Worm (Caenorhabditis elegans) whole organism, L1 larva: ENCODE results near the gene F09F7.6.

ENCODE experiments used
- C34B4.2 ChIP-seq: sonication (generic microtip); optimal IDR thresholded peaks from 2 replicates; lab custom pipeline; 2017; ENCODE audit warnings: mild to moderate bottlenecking, missing genetic modification characterization, missing compliant biosample characterization
- F16B12.6 ChIP-seq: fragments of 150-350 bp; optimal IDR thresholded peaks from 2 replicates; lab custom pipeline; 2014; ENCODE audit warnings: missing biosample characterization, missing genetic modification characterization
- blmp-1 ChIP-seq: fragments of 150-350 bp; optimal IDR thresholded peaks from 2 replicates; lab custom pipeline; 2014; ENCODE audit warnings: missing biosample characterization, missing genetic modification characterization
- ceh-82 ChIP-seq, 3 experiments: fragments of 150-350 bp in 1 of 3; sonication (generic microtip) in 2 of 3; optimal IDR thresholded peaks; 2 replicates each; lab custom pipeline; 2014 to 2017; ENCODE audit warnings: missing biosample characterization in 3 of 3, missing genetic modification characterization in 3 of 3
- ceh-88 ChIP-seq: fragments of 200-800 bp; sonication (Bioruptor generic); IDR thresholded peaks from 2 replicates; pipeline ENCODE4 v1.3.6; 2022; ENCODE audit warnings: missing genetic modification characterization, missing compliant biosample characterization
- ces-1 ChIP-seq: fragments of 150-350 bp; optimal IDR thresholded peaks from 2 replicates; lab custom pipeline; 2014; ENCODE audit warnings: missing biosample characterization, missing genetic modification reagents, missing genetic modification characterization
- dpl-1 ChIP-seq, 3 experiments: fragments of 150-350 bp in 2 of 3; sonication (generic microtip) in 1 of 3; optimal IDR thresholded peaks; 2 replicates each; lab custom pipeline; 2014 to 2017; ENCODE audit warnings: missing biosample characterization in 3 of 3, missing genetic modification characterization in 3 of 3, missing genetic modification reagents in 3 of 3
- dsc-1 ChIP-seq: sonication (generic microtip); optimal IDR thresholded peaks from 2 replicates; lab custom pipeline; 2016; ENCODE audit warnings: mild to moderate bottlenecking, missing genetic modification characterization, missing compliant biosample characterization
- efl-1 ChIP-seq, 4 experiments: fragments of 150-350 bp; optimal IDR thresholded peaks in 3 of 4; peaks in 1 of 4; 1 replicate in 1 of 4; 2 replicates in 3 of 4; lab custom pipeline; 2014; ENCODE audit warnings: missing biosample characterization in 2 of 4, missing genetic modification characterization in 2 of 4, missing genetic modification reagents in 2 of 4
- elt-3 ChIP-seq, 6 experiments: fragments of 150-350 bp in 1 of 6; sonication (generic microtip); optimal IDR thresholded peaks; 2 replicates each; lab custom pipeline; 2017 to 2018; ENCODE audit warnings: missing biosample characterization in 6 of 6, missing genetic modification characterization in 6 of 6, inconsistent platforms in 1 of 6
- fos-1 ChIP-seq: fragments of 150-350 bp; optimal IDR thresholded peaks from 2 replicates; lab custom pipeline; 2014; ENCODE audit warnings: missing biosample characterization, missing genetic modification characterization
- hlh-4 ChIP-seq: sonication (generic microtip); optimal IDR thresholded peaks from 2 replicates; lab custom pipeline; 2016; ENCODE audit warnings: mild to moderate bottlenecking, missing genetic modification characterization, missing compliant biosample characterization
- irx-1 ChIP-seq: sonication (generic microtip); optimal IDR thresholded peaks from 2 replicates; lab custom pipeline; 2016; ENCODE audit warnings: missing genetic modification characterization, missing compliant biosample characterization
- isw-1 ChIP-seq: fragments of 200-800 bp; sonication (Bioruptor generic); IDR thresholded peaks from 2 replicates; pipeline ENCODE4 v1.3.6; 2022; ENCODE audit warnings: missing genetic modification characterization, missing compliant biosample characterization
- lin-14 ChIP-seq: fragments of 200-800 bp; sonication (Bioruptor generic); optimal IDR thresholded peaks from 2 replicates; lab custom pipeline; 2018; ENCODE audit warnings: mild to moderate bottlenecking, missing genetic modification characterization, moderate library complexity, missing compliant biosample characterization
- lin-15B ChIP-seq: fragments of 150-350 bp; sonication (generic microtip); optimal IDR thresholded peaks from 3 replicates; lab custom pipeline; 2014; ENCODE audit warnings: missing biosample characterization, missing genetic modification characterization
- lir-3 ChIP-seq: sonication (generic microtip); optimal IDR thresholded peaks from 2 replicates; lab custom pipeline; 2016; ENCODE audit warnings: mild to moderate bottlenecking, missing genetic modification characterization, moderate library complexity, missing compliant biosample characterization; ENCODE audit not compliant: poor library complexity
- lsy-2 ChIP-seq, 2 experiments: fragments of 150-350 bp; optimal IDR thresholded peaks; 2 replicates each; lab custom pipeline; 2014; ENCODE audit warnings: missing biosample characterization in 2 of 2, missing genetic modification characterization in 2 of 2
- mep-1 ChIP-seq: fragments of 150-350 bp; optimal IDR thresholded peaks from 2 replicates; lab custom pipeline; 2014; ENCODE audit warnings: missing biosample characterization, missing genetic modification characterization
- nhr-20 ChIP-seq: sonication (generic microtip); optimal IDR thresholded peaks from 2 replicates; lab custom pipeline; 2016; ENCODE audit warnings: mild to moderate bottlenecking, missing genetic modification characterization, missing compliant biosample characterization
- nhr-71 ChIP-seq: sonication (generic microtip); optimal IDR thresholded peaks from 2 replicates; lab custom pipeline; 2016; ENCODE audit warnings: mild to moderate bottlenecking, missing genetic modification characterization, moderate library complexity, missing compliant biosample characterization
- nhr-77 ChIP-seq: fragments of 150-350 bp; optimal IDR thresholded peaks from 2 replicates; lab custom pipeline; 2014; ENCODE audit warnings: missing biosample characterization, missing genetic modification characterization
- nhr-85 ChIP-seq: sonication (generic microtip); peaks from one replicate; lab custom pipeline; 2016; ENCODE audit warnings: missing genetic modification characterization, inconsistent platforms, missing compliant biosample characterization
- pax-3 ChIP-seq: fragments of 200-800 bp; sonication (Bioruptor generic); optimal IDR thresholded peaks from 2 replicates; lab custom pipeline; 2018; ENCODE audit warnings: mild to moderate bottlenecking, missing genetic modification characterization, moderate library complexity, missing compliant biosample characterization
- skn-1 ChIP-seq: fragments of 150-350 bp; optimal IDR thresholded peaks from 2 replicates; lab custom pipeline; 2014; ENCODE audit warnings: missing biosample characterization, missing genetic modification characterization
- snpc-4 ChIP-seq: fragments of 150-350 bp; optimal IDR thresholded peaks from 2 replicates; lab custom pipeline; 2014; ENCODE audit warnings: missing biosample characterization, missing genetic modification characterization
- snu-23 ChIP-seq: sonication (generic microtip); optimal IDR thresholded peaks from 2 replicates; lab custom pipeline; 2016; ENCODE audit warnings: missing genetic modification characterization, missing compliant biosample characterization
- unc-62 ChIP-seq: fragments of 150-350 bp; optimal IDR thresholded peaks from 2 replicates; lab custom pipeline; 2014; ENCODE audit warnings: missing biosample characterization, missing genetic modification reagents, missing genetic modification characterization
- unc-86 ChIP-seq: sonication (generic microtip); optimal IDR thresholded peaks from 2 replicates; lab custom pipeline; 2016; ENCODE audit warnings: missing genetic modification characterization, missing compliant biosample characterization
- xbp-1 ChIP-seq: sonication (generic microtip); optimal IDR thresholded peaks from 2 replicates; lab custom pipeline; 2016; ENCODE audit warnings: missing genetic modification characterization, missing compliant biosample characterization

The F09F7.6 gene

DNA sequence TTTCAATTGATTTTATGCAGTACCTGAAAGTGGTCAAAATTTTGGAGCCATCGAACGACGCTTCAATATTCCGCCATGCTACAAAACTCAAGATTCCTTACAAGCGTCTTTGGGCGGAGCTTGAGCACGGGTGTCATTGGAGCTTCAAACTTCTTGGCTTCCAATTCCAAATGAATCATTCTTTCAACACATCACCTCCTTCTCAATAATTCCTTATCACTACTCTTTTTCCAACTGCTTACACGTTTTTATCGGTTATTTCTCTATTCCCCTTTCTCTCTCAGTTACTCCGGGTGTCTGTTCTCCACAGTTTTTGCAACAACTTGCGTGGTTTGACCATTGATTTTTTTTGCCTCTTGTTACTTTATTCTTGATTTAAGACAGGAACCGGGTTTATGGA lies 5.2 kb downstream of the F09F7.6 start, which contains the start of gene F09F7.5:
Gene F09F7.5, plus strand, starts transcription at position 258 of the 400 bp plus-strand sequence.
- TF ChIP-seq efl-1 (optimal IDR thresholded peaks at IDR 0.05; lab: Kevin White, UChicago) = no peak
- TF ChIP-seq efl-1 (GFP tag; optimal IDR thresholded peaks at IDR 0.05 in 1 of 2; lab: Kevin White, UChicago) = peak in 1 of 2 experiments; percentile 56
- TF ChIP-seq unc-86 = no peak
- TF ChIP-seq nhr-85 (tag; lab: Kevin White, UChicago) = peak; percentile 45

DNA sequence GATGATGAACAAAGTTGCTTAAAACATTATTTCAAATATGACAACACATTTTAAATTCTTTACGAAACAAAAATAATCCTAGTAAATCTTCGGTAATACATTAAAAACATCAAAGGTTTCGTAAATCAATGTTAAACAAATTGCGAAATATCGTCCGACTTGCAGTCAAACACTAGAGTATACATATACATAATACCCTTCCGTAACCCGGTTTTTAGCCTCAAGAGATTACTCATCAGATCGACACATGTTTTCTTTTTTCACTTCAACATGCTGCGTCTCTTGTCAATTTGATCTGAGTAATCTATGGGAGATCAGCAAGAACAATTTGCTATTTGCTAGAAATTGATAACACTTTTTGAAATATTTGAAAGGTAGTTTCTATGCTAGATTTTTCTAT lies 5.6 kb downstream of the F09F7.6 start:
- TF ChIP-seq snu-23 (GFP tag; lab: Kevin White, UChicago) (peak; percentile 25), dpl-1 (GFP tag; optimal IDR thresholded peaks at IDR 0.05; lab: Kevin White, UChicago) (peak in 1 of 3 experiments; percentile 9), fos-1 (tag; lab: Kevin White, UChicago) (peak; percentile 30), skn-1 (tag; lab: Kevin White, UChicago) (peak; percentile 29), lin-14 (peak; percentile 22), blmp-1 (tag; lab: Kevin White, UChicago) (peak; percentile 23), unc-62 (GFP tag; lab: Kevin White, UChicago) (no peak), snpc-4 (tag; lab: Kevin White, UChicago) (no peak), nhr-20 (tag; lab: Kevin White, UChicago) (peak; percentile 42), elt-3 (tag; optimal IDR thresholded peaks at IDR 0.05; lab: Kevin White, UChicago) (peak in 1 of 6 experiments; percentile 55), isw-1 (GFP tag; lab: Robert Waterston, UW) (no peak), efl-1 (optimal IDR thresholded peaks at IDR 0.05; lab: Kevin White, UChicago) (no peak), efl-1 (GFP tag; optimal IDR thresholded peaks at IDR 0.05 in 1 of 2; lab: Kevin White, UChicago) (peak in 1 of 2 experiments; percentile 1), lsy-2 (tag; optimal IDR thresholded peaks at IDR 0.05; lab: Kevin White, UChicago) (peak in 1 of 2 experiments; percentile 13)

DNA sequence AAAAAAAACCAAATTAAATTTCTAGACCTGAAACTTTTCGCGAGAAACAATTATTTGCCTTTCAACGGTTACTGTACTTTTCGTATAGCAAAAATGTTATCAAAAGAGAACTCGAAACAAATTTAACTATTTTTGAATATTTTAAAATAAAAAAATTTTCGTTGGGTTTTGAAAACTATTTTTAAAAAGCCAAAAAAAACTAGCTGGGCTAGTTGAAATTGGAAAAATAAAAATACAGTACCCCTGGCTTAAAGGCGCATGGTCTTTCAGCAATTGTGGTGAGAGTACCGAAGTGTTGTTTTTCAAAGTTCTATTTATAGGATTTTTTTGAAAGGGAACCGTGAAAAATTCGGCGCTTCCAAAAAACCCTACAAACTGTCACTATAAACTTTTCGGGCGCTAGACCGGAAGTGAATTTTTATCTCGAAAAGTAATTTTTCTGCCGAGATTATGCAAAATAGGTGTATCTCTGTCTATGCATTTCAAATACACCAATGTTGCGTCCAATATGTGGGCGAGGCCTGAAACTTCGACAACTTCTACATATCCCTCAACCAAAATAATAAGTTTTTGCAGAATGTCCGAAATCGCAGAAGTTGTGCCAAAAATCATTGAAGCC lies 8.1 kb downstream of the F09F7.6 start, which contains the start of gene D1044.1:
Gene D1044.1, plus strand, starts transcription at position 569 of the 619 bp plus-strand sequence.
- TF ChIP-seq efl-1 (optimal IDR thresholded peaks at IDR 0.05; lab: Kevin White, UChicago) (no peak), efl-1 (GFP tag; optimal IDR thresholded peaks at IDR 0.05 in 1 of 2; lab: Kevin White, UChicago) (peak in 1 of 2 experiments; percentile 24), dsc-1 (tag; lab: Kevin White, UChicago) (no peak)

DNA sequence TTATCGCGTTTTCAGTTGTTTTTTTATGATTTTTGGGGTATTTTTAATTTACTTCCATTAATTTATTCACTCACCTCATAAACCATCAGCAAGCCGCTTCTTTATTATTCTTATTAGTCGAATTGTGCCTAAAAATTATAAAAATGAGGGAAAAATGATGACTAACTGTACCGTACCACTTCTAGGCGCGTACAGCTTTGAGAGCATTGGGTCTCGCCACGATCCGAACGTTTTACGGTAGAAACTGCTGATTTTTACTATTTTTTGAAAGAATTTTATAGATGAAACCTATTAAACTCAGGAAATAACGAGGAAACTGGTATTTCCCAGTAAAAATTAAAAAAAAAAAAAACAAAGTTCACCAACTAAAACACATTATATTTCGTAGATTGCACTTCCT lies 8.9 kb downstream of the F09F7.6 start, which contains the start of gene D1044.6:
Gene D1044.6, minus strand, starts transcription at position 128 of the 400 bp plus-strand sequence.
- TF ChIP-seq elt-3 (tag; optimal IDR thresholded peaks at IDR 0.05; lab: Kevin White, UChicago) (no peak), ceh-82 (tag; optimal IDR thresholded peaks at IDR 0.05; lab: Kevin White, UChicago) (no peak), snu-23 (GFP tag; lab: Kevin White, UChicago) (no peak), nhr-77 (tag; lab: Kevin White, UChicago) (no peak), C34B4.2 (tag; lab: Kevin White, UChicago) (no peak), ces-1 (GFP tag; lab: Kevin White, UChicago) (no peak)

DNA sequence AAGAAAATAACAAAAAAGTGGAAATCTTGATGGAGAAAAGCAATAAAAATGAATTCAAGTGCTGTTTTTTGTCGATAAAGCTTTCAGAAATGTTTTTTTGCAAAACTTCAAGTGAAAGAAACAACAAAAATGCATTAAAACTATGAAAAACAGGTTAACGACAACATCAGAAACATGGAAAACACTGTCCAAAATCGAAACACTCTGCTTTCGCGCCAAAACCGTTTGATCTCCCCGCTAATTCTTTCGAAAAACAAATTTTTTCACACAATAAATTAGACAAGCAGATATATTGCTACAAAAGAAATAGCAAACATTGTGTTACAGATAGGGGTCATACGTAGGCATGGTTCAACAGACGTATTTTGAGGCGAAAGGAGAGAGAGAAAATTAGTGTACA lies 10.2 kb downstream of the F09F7.6 start:
- no peak for TF ChIP-seq lin-15B (tag; lab: Kevin White, UChicago)
- TF ChIP-seq dpl-1 (GFP tag; optimal IDR thresholded peaks at IDR 0.05; lab: Kevin White, UChicago) = peak in 2 of 3 experiments; percentile 5 to 7
- TF ChIP-seq blmp-1 (tag; lab: Kevin White, UChicago) = peak; percentile 24

DNA sequence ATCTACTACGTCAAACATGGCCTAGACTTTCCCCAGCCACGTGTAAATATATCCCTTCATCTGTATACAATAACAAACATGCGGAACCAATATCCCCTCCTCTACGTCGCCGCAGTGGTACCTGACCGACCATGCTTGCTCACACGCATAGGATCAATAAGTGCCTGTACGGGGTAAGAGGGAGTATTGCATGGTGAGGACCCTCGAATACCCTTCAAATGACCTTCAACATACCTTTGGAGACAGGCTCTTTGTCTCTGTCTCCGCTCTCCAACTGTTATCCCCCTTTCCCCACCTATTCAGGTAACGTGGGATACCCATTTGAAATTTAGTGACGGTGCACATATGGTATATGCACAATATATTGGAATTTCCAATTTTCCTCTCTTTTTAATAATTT lies 26.0 kb downstream of the F09F7.6 start, which contains the start of gene dex-1:
Gene dex-1, plus strand, starts transcription at position 132 of the 400 bp plus-strand sequence.
- TF ChIP-seq nhr-71 (no peak), hlh-4 (no peak), irx-1 (tag; lab: Kevin White, UChicago) (no peak), pax-3 (tag; lab: Kevin White, UChicago) (no peak), lir-3 (no peak), mep-1 (tag; lab: Kevin White, UChicago) (no peak), snu-23 (GFP tag; lab: Kevin White, UChicago) (no peak), ceh-88 (GFP tag; lab: Robert Waterston, UW) (no peak), F16B12.6 (tag; lab: Kevin White, UChicago) (no peak), xbp-1 (tag; lab: Kevin White, UChicago) (no peak)
